Worm (Caenorhabditis elegans) whole organism, early embryonic: ENCODE results near the gene F42G8.8.
A peak's percentile ranks its signal among the peaks of the same experiment; 100 is the strongest.
"Not testable (repeated sequence)": the region's sequence is repeated elsewhere in the genome, so short reads cannot be mapped to it uniquely, and the experiment has no call there.

Experiments used
- B0310.2 ChIP-seq: sonication (generic microtip); optimal IDR thresholded peaks from 2 replicates; lab custom pipeline; 2016; ENCODE audit warnings: mild to moderate bottlenecking, missing genetic modification characterization, missing compliant biosample characterization
- F13C5.2 ChIP-seq: sonication (generic microtip); optimal IDR thresholded peaks from 2 replicates; lab custom pipeline; 2017; ENCODE audit warnings: mild to moderate bottlenecking, missing genetic modification characterization, inconsistent platforms, missing compliant biosample characterization
- aly-1 ChIP-seq: sonication (generic microtip); optimal IDR thresholded peaks from 2 replicates; lab custom pipeline; 2016; ENCODE audit warnings: missing genetic modification characterization, missing compliant biosample characterization
- ama-1 ChIP-seq: fragments of 150-350 bp; optimal IDR thresholded peaks from 2 replicates; lab custom pipeline; 2014
- ceh-13 ChIP-seq: fragments of 200-800 bp; sonication (Bioruptor generic); optimal IDR thresholded peaks from 2 replicates; lab custom pipeline; 2018; ENCODE audit warnings: mild to moderate bottlenecking, missing genetic modification characterization, missing compliant biosample characterization
- ceh-36 ChIP-seq: sonication (generic microtip); optimal IDR thresholded peaks from 2 replicates; lab custom pipeline; 2016; ENCODE audit warnings: missing genetic modification characterization, inconsistent platforms, missing compliant biosample characterization
- ets-7 ChIP-seq: sonication (generic microtip); optimal IDR thresholded peaks from 2 replicates; lab custom pipeline; 2016; ENCODE audit warnings: missing genotype, missing genetic modification characterization, missing compliant biosample characterization
- flt-1 ChIP-seq: fragments of 200-800 bp; sonication (Bioruptor generic); IDR thresholded peaks from 2 replicates; pipeline ENCODE4 v1.3.6; 2022; ENCODE audit warnings: missing genetic modification characterization, missing compliant biosample characterization
- hmbx-1 ChIP-seq: sonication (generic microtip); optimal IDR thresholded peaks from 2 replicates; lab custom pipeline; 2016; ENCODE audit warnings: mild to moderate bottlenecking, missing genetic modification characterization, missing compliant biosample characterization
- hmg-4 ChIP-seq: fragments of 200-800 bp; sonication (Bioruptor generic); optimal IDR thresholded peaks from 2 replicates; lab custom pipeline; 2018; ENCODE audit warnings: mild to moderate bottlenecking, missing genetic modification characterization, missing compliant biosample characterization
- hnd-1 ChIP-seq: sonication (generic microtip); optimal IDR thresholded peaks from 2 replicates; lab custom pipeline; 2016; ENCODE audit warnings: missing genetic modification characterization, missing compliant biosample characterization
- pes-1 ChIP-seq: fragments of 200-800 bp; sonication (Bioruptor generic); IDR thresholded peaks from 2 replicates; pipeline ENCODE4 v1.3.6; 2022; ENCODE audit warnings: missing genetic modification reagents, missing genetic modification characterization, missing compliant biosample characterization
- scrt-1 ChIP-seq: fragments of 200-800 bp; sonication (Bioruptor generic); IDR thresholded peaks from 2 replicates; pipeline ENCODE4 v1.3.6; 2022; ENCODE audit warnings: missing genetic modification characterization, missing compliant biosample characterization
- sea-1 ChIP-seq: fragments of 200-800 bp; sonication (Bioruptor generic); conservative IDR thresholded peaks from 2 replicates; pipeline ENCODE4 v1.3.6; 2022; ENCODE audit warnings: missing genetic modification characterization, missing compliant biosample characterization
- tbx-11 ChIP-seq: fragments of 200-800 bp; sonication (Bioruptor generic); IDR thresholded peaks from 2 replicates; pipeline ENCODE4 v1.3.6; 2022; ENCODE audit warnings: missing genetic modification characterization, missing compliant biosample characterization
- tbx-37 ChIP-seq: fragments of 200-800 bp; sonication (Bioruptor generic); conservative IDR thresholded peaks from 2 replicates; pipeline ENCODE4 v1.3.6; 2022; ENCODE audit warnings: missing genetic modification reagents, missing genetic modification characterization, missing compliant biosample characterization
- tra-4 ChIP-seq: sonication (generic microtip); optimal IDR thresholded peaks from 2 replicates; lab custom pipeline; 2017; ENCODE audit warnings: missing genetic modification characterization, missing compliant biosample characterization

Gene F42G8.8

DNA sequence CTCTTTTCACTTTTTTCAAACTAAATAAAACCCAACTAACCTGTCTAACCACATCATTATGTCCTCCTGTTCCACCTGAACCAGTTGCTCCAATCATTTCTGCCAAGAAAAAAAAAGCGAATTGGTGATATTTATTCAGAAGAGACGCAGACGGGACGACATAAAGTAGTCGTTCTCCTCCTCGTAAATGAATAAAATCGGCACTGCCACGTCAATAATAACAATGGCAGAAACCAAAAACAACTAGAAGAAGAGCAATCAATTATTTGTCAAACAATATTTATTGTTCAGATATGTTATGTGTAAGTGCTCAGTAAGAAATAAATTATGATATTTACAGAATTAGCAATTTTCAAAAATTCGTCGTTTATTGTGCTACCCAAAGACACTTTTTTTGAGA lies 11.4 kb upstream of the F42G8.8 start, which contains the start of gene rabs-5:
Gene rabs-5 (minus strand): TSS at position 101 of the 400 bp plus-strand sequence.
- TF ChIP-seq B0310.2 (tag; lab: Kevin White, UChicago) (no peak), ceh-36 (tag; lab: Kevin White, UChicago) (no peak), ets-7 (tag; lab: Kevin White, UChicago) (no peak), ceh-13 (no peak), hmg-4 (GFP tag; lab: Kevin White, UChicago) (no peak), pes-1 (GFP tag; lab: Robert Waterston, UW) (no peak), tra-4 (tag; lab: Kevin White, UChicago) (no peak), scrt-1 (GFP tag; lab: Robert Waterston, UW) (no peak), flt-1 (GFP tag; lab: Robert Waterston, UW) (no peak), F13C5.2 (tag; lab: Kevin White, UChicago) (no peak), sea-1 (GFP tag; lab: Robert Waterston, UW) (no peak), aly-1 (tag; lab: Kevin White, UChicago) (no peak), ama-1 (lab: Kevin White, UChicago) (no peak), tbx-11 (GFP tag; lab: Robert Waterston, UW) (no peak), hmbx-1 (tag; lab: Kevin White, UChicago) (no peak)

DNA sequence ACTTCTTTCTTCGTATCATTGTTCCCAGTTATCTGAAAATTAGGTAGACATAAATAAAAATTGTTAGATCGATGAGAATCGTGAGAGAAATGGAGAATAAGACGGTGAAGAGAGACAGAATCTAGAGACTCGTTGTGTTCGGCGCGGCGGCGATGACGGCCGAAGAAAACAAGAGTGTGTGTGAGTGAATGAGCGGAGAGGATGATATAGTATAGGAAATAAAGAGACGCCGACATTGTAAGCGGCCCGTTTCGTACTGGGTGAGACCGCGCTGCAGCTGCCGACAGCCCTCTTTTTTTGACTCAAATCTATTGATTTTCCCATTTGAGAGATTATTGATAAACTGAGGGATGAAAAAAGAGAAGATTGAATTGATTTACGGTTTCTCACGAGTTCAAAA lies 6.7 kb upstream of the F42G8.8 start, which contains the start of gene Y42H9AR.4:
Gene Y42H9AR.4 (minus strand): TSS at position 32 of the 400 bp plus-strand sequence.
- TF ChIP-seq F13C5.2 (tag; lab: Kevin White, UChicago) (peak; percentile 27), ceh-13 (no peak)

DNA sequence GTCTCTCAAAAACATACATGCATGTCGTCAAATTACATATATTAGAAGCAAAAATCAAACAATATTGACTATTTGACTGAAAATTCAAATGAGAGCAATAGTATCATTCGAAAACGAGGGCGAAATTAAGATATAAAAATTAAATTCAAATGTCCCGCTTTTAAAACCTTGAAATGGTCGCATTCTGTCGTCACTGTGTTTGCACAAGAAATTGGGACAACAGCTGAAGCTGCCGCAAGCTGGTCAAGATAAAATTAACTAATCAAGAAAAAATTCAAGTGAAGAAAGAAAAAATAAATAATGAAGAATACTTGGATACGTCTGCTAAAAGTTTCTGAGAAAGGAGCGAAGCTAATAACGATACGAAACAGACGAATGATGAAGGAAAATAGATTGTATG lies 6.2 kb upstream of the F42G8.8 start:
- TF ChIP-seq ama-1 (lab: Kevin White, UChicago), result no peak
- no peak for TF ChIP-seq sea-1 (GFP tag; lab: Robert Waterston, UW)
- no peak for TF ChIP-seq hmbx-1 (tag; lab: Kevin White, UChicago)
- no peak for TF ChIP-seq F13C5.2 (tag; lab: Kevin White, UChicago)
- no peak for TF ChIP-seq aly-1 (tag; lab: Kevin White, UChicago)
- TF ChIP-seq tra-4 (tag; lab: Kevin White, UChicago), result no peak
- no peak for TF ChIP-seq scrt-1 (GFP tag; lab: Robert Waterston, UW)
- no peak for TF ChIP-seq tbx-37
- no peak for TF ChIP-seq tbx-11 (GFP tag; lab: Robert Waterston, UW)
- no peak for TF ChIP-seq ceh-36 (tag; lab: Kevin White, UChicago)
- no peak for TF ChIP-seq flt-1 (GFP tag; lab: Robert Waterston, UW)
- no peak for TF ChIP-seq pes-1 (GFP tag; lab: Robert Waterston, UW)
- TF ChIP-seq ceh-13, result no peak
- no peak for TF ChIP-seq hmg-4 (GFP tag; lab: Kevin White, UChicago)

DNA sequence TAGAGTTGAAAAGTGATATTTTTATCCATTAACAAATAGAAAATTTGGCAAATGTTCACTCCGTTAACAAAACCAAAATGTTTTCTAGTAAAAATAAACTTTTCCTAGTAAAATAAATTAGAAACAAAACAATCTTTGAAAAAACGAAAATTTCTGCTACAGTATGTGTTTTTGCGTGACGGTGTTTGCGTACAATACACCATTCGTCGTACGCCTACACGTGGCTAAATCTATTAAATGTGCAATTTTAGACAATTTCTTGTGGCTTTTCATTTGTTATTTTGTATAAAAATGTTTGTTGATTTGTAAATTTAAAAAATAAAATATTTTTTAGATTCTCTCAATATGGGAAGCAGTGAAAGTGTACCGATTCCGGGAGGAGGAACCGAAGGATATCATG lies 5.7 kb upstream of the F42G8.8 start, which contains the start of gene Y42H9AR.1:
Gene Y42H9AR.1 (plus strand): TSS at position 233 of the 400 bp plus-strand sequence.
- peak; percentile 3 for TF ChIP-seq F13C5.2 (tag; lab: Kevin White, UChicago)
- no peak for TF ChIP-seq hmbx-1 (tag; lab: Kevin White, UChicago)
- TF ChIP-seq ceh-36 (tag; lab: Kevin White, UChicago), result no peak

ce11 chrIV:8114535-8114934 lies 4.4 kb upstream of the F42G8.8 start:
- TF ChIP-seq hmg-4 (GFP tag; lab: Kevin White, UChicago) (no peak), B0310.2 (tag; lab: Kevin White, UChicago) (no peak), scrt-1 (GFP tag; lab: Robert Waterston, UW) (no peak), flt-1 (GFP tag; lab: Robert Waterston, UW) (no peak), tbx-11 (GFP tag; lab: Robert Waterston, UW) (no peak), pes-1 (GFP tag; lab: Robert Waterston, UW) (no peak), aly-1 (tag; lab: Kevin White, UChicago) (no peak), F13C5.2 (tag; lab: Kevin White, UChicago) (no peak), tra-4 (tag; lab: Kevin White, UChicago) (no peak), tbx-37 (no peak)

- TF ChIP-seq hmbx-1 (tag; lab: Kevin White, UChicago) (no peak), scrt-1 (GFP tag; lab: Robert Waterston, UW) (no peak), aly-1 (tag; lab: Kevin White, UChicago) (no peak), hmg-4 (GFP tag; lab: Kevin White, UChicago) (no peak), ceh-36 (tag; lab: Kevin White, UChicago) (no peak), ets-7 (tag; lab: Kevin White, UChicago) (no peak), tbx-11 (GFP tag; lab: Robert Waterston, UW) (no peak), ama-1 (lab: Kevin White, UChicago) (no peak), pes-1 (GFP tag; lab: Robert Waterston, UW) (no peak), flt-1 (GFP tag; lab: Robert Waterston, UW) (no peak)
Observed at ce11 chrIV:8115462-8115861, 3.4 kb upstream of the F42G8.8 start, which contains the start of gene irld-8. Gene irld-8 (plus strand): TSS chrIV:8115762.

DNA sequence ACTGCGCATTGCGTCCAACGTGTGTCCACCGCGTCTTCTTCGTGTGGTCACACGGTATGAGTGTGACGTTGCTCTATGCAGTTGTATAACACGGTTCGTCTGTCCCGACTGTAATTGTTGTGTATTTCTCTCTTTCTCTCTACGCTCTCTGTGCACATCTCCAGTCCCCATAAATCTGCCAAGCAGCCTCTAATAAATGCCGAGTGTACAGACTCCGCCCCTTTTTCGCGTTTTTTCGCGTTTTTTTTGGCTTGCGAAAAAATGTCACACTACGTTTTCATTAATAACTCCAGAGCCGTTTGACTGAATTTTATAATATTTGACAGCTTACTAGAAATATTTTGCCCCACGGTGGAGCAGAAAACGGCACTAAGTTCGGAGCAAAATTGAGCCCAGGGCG lies 3.5 kb downstream of the F42G8.8 start, which contains the start of gene erp-44.3:
Gene erp-44.3 (plus strand): TSS at position 301 of the 400 bp plus-strand sequence.
- not testable (repeated sequence) for TF ChIP-seq sea-1 (GFP tag; lab: Robert Waterston, UW); B0310.2 (tag; lab: Kevin White, UChicago); pes-1 (GFP tag; lab: Robert Waterston, UW)

ce11 chrIV:8126902-8127301 lies 8.0 kb downstream of the F42G8.8 start, which contains the start of gene ceph-41:
Gene ceph-41 (plus strand): TSS chrIV:8127202.
- TF ChIP-seq hnd-1 (tag; lab: Kevin White, UChicago), result no peak
- TF ChIP-seq tra-4 (tag; lab: Kevin White, UChicago), result no peak
- TF ChIP-seq scrt-1 (GFP tag; lab: Robert Waterston, UW), result no peak
- no peak for TF ChIP-seq tbx-11 (GFP tag; lab: Robert Waterston, UW)
- no peak for TF ChIP-seq ets-7 (tag; lab: Kevin White, UChicago)
- TF ChIP-seq tbx-37, result no peak
- TF ChIP-seq flt-1 (GFP tag; lab: Robert Waterston, UW), result no peak
- no peak for TF ChIP-seq pes-1 (GFP tag; lab: Robert Waterston, UW)
- no peak for TF ChIP-seq ceh-36 (tag; lab: Kevin White, UChicago)
